Worm (Caenorhabditis elegans) whole organism, L1 larva: Measurements from ENCODE around the gene F01D5.1.

Source experiments
- aly-2 ChIP-seq: fragments of 150-350 bp; optimal IDR thresholded peaks from 2 replicates; lab custom pipeline; 2014; ENCODE audit warnings: missing biosample characterization, missing genetic modification characterization
- irx-1 ChIP-seq: sonication (generic microtip); optimal IDR thresholded peaks from 2 replicates; lab custom pipeline; 2016; ENCODE audit warnings: missing genetic modification characterization, missing compliant biosample characterization

DNA sequence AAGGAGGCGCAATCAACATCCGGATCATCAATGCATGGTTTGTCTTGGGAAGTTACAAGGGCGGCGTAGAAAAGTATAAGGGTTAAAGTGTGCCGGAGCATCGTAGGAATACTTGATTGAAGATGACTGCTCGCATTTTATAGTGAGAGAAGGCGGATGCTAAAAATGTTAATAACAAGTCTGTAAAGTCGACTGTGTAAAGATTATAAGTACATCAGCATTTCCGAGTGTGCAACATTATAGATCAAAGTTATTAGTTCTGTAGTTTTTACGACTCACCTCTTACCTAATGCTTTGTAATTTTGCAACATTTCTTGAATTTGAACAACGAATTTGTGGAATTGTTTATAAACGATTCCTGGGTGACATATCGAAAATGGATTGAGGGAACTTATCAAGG is 2.4 kb downstream of the F01D5.1 start, which contains the start of gene Y39G8B.7:
- TF ChIP-seq aly-2 (tag; lab: Kevin White, UChicago) (no peak), irx-1 (tag; lab: Kevin White, UChicago) (no peak)
